Fruit fly (Drosophila melanogaster) S2 (cell line): ENCODE results near the gene CG7483.

Experiments
- CG8478 ChIP-seq: fragments of >200 bp; optimal IDR thresholded peaks from 2 replicates; lab custom pipeline; 2018
- CTCF ChIP-seq, 2 experiments: fragments of >200 bp; optimal IDR thresholded peaks; 2 replicates each; lab custom pipeline; 2018

- TF ChIP-seq CTCF (optimal IDR thresholded peaks at IDR 0.05; lab: Kevin White, UChicago): no peak
- no peak for TF ChIP-seq CG8478 (lab: Kevin White, UChicago)
Observed at dm6 chr3R:8349449-8350115, 36.6 kb downstream of the CG7483 start, which contains the start of gene Atg13.
